Fruit fly (Drosophila melanogaster) Kc167 (cell line): Measurements from ENCODE around the gene nSMase.

ENCODE experiments used
- insv ChIP-seq: fragments of >200 bp; optimal IDR thresholded peaks from 3 replicates; lab custom pipeline; 2018; ENCODE audit warnings: missing external identifiers
- psq ChIP-seq: fragments of >200 bp; optimal IDR thresholded peaks from 2 replicates; lab custom pipeline; 2017; ENCODE audit warnings: missing external identifiers

DNA sequence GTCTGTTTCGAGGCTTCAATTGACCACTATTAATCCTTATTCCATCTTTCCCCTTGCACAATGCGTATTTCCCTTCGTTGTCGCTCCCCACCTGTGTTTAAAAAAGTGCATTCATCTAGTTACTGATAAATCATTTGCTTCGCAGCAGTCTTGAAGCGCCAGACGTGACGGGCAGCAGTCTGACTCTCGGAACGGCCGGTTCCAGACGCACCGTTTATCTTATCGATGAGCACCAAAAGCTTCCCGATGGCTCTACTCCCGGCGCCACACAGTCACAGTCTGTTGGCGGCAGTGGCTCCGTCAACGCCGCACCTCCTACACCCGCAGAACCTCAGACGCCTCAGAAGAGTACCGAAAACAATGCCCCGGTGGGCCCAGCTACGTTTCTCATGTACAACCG lies 34.9 kb upstream of the nSMase start, which contains the start of gene CG42494:
- no peak for TF ChIP-seq psq (lab: Kevin White, UChicago)
- TF ChIP-seq insv (lab: Kevin White, UChicago) = no peak
